Worm (Caenorhabditis elegans): ENCODE results near the gene sra-36.

Gene sra-36

DNA sequence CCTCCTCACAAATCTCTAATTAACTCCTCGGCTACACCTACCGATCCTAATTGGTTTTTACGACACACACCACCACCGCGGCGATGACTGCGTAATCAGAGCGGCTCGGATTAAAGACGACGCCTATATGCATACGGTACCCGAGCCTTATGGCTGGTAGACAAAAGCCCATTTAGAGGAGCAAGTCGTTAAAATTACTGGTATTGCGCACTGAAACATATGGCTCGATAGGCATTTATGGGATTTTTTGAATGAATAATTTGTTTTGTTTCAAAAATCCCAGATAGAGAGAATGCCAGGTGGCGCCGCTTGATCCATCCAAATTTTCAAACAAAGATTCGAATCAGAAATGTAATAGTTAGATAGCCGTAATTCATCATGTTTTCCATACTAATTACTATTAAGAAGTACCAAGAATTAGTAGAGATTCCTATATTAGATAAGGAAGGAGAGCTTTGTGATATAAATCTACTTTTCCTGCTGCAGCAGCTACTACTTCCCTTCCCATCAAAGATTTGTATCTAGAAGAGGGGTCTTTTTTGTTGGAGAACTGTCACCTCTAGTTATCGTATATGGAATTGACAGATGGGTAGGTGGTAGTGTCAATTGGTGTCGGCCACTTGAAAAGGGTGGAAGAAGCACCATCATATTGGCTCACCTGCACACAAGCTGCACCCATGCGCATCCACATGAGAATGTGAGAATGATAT is 42.8 kb upstream of the sra-36 start:
- TF ChIP-seq lin-32 (GFP tag; optimal IDR thresholded peaks at IDR 0.05) (peak; percentile 67), unc-62 (GFP tag; optimal IDR thresholded peaks at IDR 0.05) (peak; percentile 54), sptf-1 (tag; optimal IDR thresholded peaks at IDR 0.05) (no peak), elt-1 (tag; optimal IDR thresholded peaks at IDR 0.05; ENCODE audit: borderline replicate concordance, insufficient read depth) (peak; percentile 94), nhr-2 (tag; optimal IDR thresholded peaks at IDR 0.05) (peak; percentile 64), cnd-1 (tag; optimal IDR thresholded peaks at IDR 0.05) (no peak), mls-2 (tag; optimal IDR thresholded peaks at IDR 0.05) (no peak)

DNA sequence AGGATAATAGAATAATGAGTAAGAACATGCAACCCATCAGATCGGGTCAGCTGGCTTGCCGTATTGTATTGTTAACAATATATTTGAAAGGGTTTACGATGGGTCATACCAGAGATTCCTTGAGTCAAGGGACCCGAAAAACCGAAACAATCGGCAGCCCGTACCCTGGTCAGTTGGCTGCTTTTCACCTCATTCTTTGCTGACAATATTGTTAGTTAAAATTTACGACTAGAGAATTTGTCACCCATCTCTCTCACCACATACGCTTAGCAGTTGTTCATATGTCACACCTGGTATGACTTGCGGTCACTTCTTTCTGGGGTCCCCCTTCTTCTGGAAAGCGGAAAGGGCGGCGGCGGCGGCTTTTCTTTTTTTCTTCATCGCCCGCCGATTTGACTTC is 40.6 kb upstream of the sra-36 start:
- TF ChIP-seq hlh-1 (tag; optimal IDR thresholded peaks at IDR 0.05) (peak; percentile 56), ceh-39 (tag; optimal IDR thresholded peaks at IDR 0.05) (no peak), ceh-43 (GFP tag; optimal IDR thresholded peaks at IDR 0.05) (no peak)

DNA sequence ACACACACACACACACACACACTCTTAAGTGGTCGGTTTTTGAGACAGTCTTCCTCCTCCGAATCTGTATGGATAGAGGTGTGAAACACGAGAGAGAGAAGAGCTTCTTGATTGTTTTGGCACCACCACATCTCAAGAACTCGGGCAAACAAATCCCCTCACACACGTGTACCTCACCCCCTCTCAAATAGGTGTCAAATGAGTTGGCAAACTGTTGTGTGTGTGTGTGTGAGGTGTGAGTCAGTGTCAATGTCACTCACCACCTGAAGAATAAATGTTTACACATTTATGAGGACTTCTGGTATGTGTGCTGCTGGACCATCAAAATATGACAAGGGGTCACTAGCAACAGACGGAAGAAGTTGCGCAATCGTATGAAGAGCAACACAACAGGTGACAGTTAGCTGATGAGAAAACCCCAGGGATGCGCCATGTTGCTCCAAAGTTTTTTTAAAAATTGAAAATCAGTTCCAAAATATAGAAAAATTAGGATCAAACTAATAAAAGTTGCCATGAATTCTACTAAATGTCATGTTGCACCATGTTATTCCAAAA is 39.5 kb upstream of the sra-36 start:
- TF ChIP-seq tbx-8 (GFP tag; optimal IDR thresholded peaks at IDR 0.05) (no peak), ces-1 (GFP tag; optimal IDR thresholded peaks at IDR 0.05) (no peak), hlh-1 (tag; optimal IDR thresholded peaks at IDR 0.05) (peak; percentile 77), blmp-1 (tag; optimal IDR thresholded peaks at IDR 0.05) (no peak), nhr-237 (tag; optimal IDR thresholded peaks at IDR 0.05) (no peak), nhr-2 (tag; optimal IDR thresholded peaks at IDR 0.05) (peak; percentile 93), sem-2 (GFP tag; optimal IDR thresholded peaks at IDR 0.05) (no peak), pha-4 (tag; optimal IDR thresholded peaks at IDR 0.05) (no peak), nhr-76 (tag; optimal IDR thresholded peaks at IDR 0.05) (no peak), cnd-1 (tag; optimal IDR thresholded peaks at IDR 0.05) (peak; percentile 9), mab-5 (tag; optimal IDR thresholded peaks at IDR 0.05) (no peak), lin-32 (GFP tag; optimal IDR thresholded peaks at IDR 0.05) (no peak), elt-1 (tag; optimal IDR thresholded peaks at IDR 0.05; ENCODE audit: borderline replicate concordance, insufficient read depth) (no peak), drap-1 (GFP tag; optimal IDR thresholded peaks at IDR 0.05) (no peak), unc-39 (tag; optimal IDR thresholded peaks at IDR 0.05) (no peak), zip-8 (tag; optimal IDR thresholded peaks at IDR 0.05) (peak; percentile 73), ceh-83 (GFP tag; optimal IDR thresholded peaks at IDR 0.05) (no peak), ham-2 (GFP tag; optimal IDR thresholded peaks at IDR 0.05) (no peak), unc-62 (GFP tag; optimal IDR thresholded peaks at IDR 0.05) (peak; percentile 8), ceh-43 (GFP tag; optimal IDR thresholded peaks at IDR 0.05) (no peak), snpc-4 (tag; optimal IDR thresholded peaks at IDR 0.05) (no peak), unc-120 (tag; optimal IDR thresholded peaks at IDR 0.05; ENCODE audit: poor library complexity, severe bottlenecking) (no peak), flh-1 (GFP tag; optimal IDR thresholded peaks at IDR 0.05) (no peak), lsy-2 (tag; optimal IDR thresholded peaks at IDR 0.05) (no peak), mep-1 (tag; optimal IDR thresholded peaks at IDR 0.05) (no peak), elt-3 (tag; optimal IDR thresholded peaks at IDR 0.05) (no peak), nhr-12 (tag; optimal IDR thresholded peaks at IDR 0.05) (no peak), sptf-1 (tag; optimal IDR thresholded peaks at IDR 0.05) (no peak), nhr-28 (tag; optimal IDR thresholded peaks at IDR 0.05) (no peak)

DNA sequence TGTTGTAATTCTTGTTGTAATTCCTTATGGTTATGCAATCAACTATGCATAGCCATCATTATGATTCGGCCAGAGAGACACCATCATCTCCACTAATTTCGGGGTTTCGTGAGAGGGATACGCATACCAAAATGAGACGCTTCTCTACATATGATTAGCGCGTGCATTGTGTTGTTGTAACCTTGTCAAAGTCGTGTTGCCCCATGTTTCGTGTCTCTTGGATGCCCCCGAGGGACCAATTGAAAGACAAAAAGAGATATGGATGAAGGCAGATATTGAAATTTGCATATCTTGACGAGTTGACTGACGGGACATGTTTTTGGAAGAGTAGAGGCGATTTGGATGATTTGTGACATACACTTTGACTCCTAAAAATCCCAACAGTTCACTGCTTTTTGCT is 38.8 kb upstream of the sra-36 start:
- TF ChIP-seq hlh-1 (tag; optimal IDR thresholded peaks at IDR 0.05) (no peak), ham-2 (GFP tag; optimal IDR thresholded peaks at IDR 0.05) (no peak), unc-120 (tag; optimal IDR thresholded peaks at IDR 0.05; ENCODE audit: poor library complexity, severe bottlenecking) (no peak), mls-2 (tag; optimal IDR thresholded peaks at IDR 0.05) (no peak), sptf-1 (tag; optimal IDR thresholded peaks at IDR 0.05) (peak; percentile 60), ces-1 (GFP tag; optimal IDR thresholded peaks at IDR 0.05) (peak; percentile 85), elt-3 (tag; optimal IDR thresholded peaks at IDR 0.05) (no peak), mab-5 (tag; optimal IDR thresholded peaks at IDR 0.05) (no peak), nhr-28 (tag; optimal IDR thresholded peaks at IDR 0.05) (no peak), nhr-12 (tag; optimal IDR thresholded peaks at IDR 0.05) (no peak), elt-1 (tag; optimal IDR thresholded peaks at IDR 0.05; ENCODE audit: borderline replicate concordance, insufficient read depth) (no peak), bed-3 (GFP tag; optimal IDR thresholded peaks at IDR 0.05) (no peak), unc-62 (GFP tag; optimal IDR thresholded peaks at IDR 0.05) (peak; percentile 65), lsy-2 (tag; optimal IDR thresholded peaks at IDR 0.05) (no peak), ztf-11 (tag; optimal IDR thresholded peaks at IDR 0.05) (peak; percentile 8)

Measured in whole organism, mixed stage, embryonic.